Worm (Caenorhabditis elegans) whole organism, L4 larva: ENCODE data around the gene pges-2.
A peak's percentile ranks its signal among the peaks of the same experiment; 100 is the strongest.

Experiments used
- F10B5.3 ChIP-seq: sonication (generic microtip); optimal IDR thresholded peaks from 2 replicates; lab custom pipeline; 2016; ENCODE audit warnings: mild to moderate bottlenecking, missing genetic modification characterization, missing compliant biosample characterization
- F37D6.2 ChIP-seq: sonication (generic microtip); optimal IDR thresholded peaks from 2 replicates; lab custom pipeline; 2016; ENCODE audit warnings: mild to moderate bottlenecking, missing genetic modification characterization, missing compliant biosample characterization
- F44E2.7 ChIP-seq: fragments of 200-800 bp; sonication (Bioruptor generic); IDR thresholded peaks from 2 replicates; pipeline ENCODE4 v2.1.2; 2022; ENCODE audit warnings: missing genetic modification characterization, missing compliant biosample characterization
- T20F7.1 ChIP-seq: fragments of 200-800 bp; sonication (Bioruptor generic); optimal IDR thresholded peaks from 2 replicates; lab custom pipeline; 2018; ENCODE audit warnings: mild to moderate bottlenecking, missing genetic modification characterization, missing compliant biosample characterization
- T26A8.4 ChIP-seq: fragments of 200-800 bp; sonication (Bioruptor generic); IDR thresholded peaks from 2 replicates; pipeline ENCODE4 v1.3.6; 2022; ENCODE audit warnings: missing genetic modification characterization, missing compliant biosample characterization
- aha-1 ChIP-seq: fragments of 150-350 bp; peaks from one replicate; lab custom pipeline; 2014; ENCODE audit warnings: missing biosample characterization, missing genetic modification characterization
- arid-1 ChIP-seq: fragments of 200-800 bp; sonication (Bioruptor generic); conservative IDR thresholded peaks from 2 replicates; pipeline ENCODE4 v1.3.6; 2022; ENCODE audit warnings: missing genetic modification reagents, missing genetic modification characterization, missing compliant biosample characterization
- ceh-32 ChIP-seq: sonication (generic microtip); optimal IDR thresholded peaks from 2 replicates; lab custom pipeline; 2016; ENCODE audit warnings: mild to moderate bottlenecking, missing genetic modification characterization, missing compliant biosample characterization; ENCODE audit not compliant: poor library complexity
- ceh-62 ChIP-seq: sonication (generic microtip); optimal IDR thresholded peaks from 2 replicates; lab custom pipeline; 2017; ENCODE audit warnings: missing biosample characterization, missing genetic modification characterization
- ces-1 ChIP-seq: fragments of 150-350 bp; sonication (generic microtip); optimal IDR thresholded peaks from 4 replicates; lab custom pipeline; 2014; ENCODE audit warnings: missing biosample characterization, missing genetic modification reagents, missing genetic modification characterization
- cey-2 ChIP-seq: sonication (generic microtip); optimal IDR thresholded peaks from 3 replicates; lab custom pipeline; 2017; ENCODE audit warnings: missing genetic modification characterization, mild to moderate bottlenecking, missing compliant biosample characterization, antibody characterized with exemption, borderline replicate concordance; ENCODE audit not compliant: insufficient read depth
- ctbp-1 ChIP-seq: fragments of 200-800 bp; sonication (Bioruptor generic); IDR thresholded peaks from 2 replicates; pipeline ENCODE4 v1.3.6; 2022; ENCODE audit warnings: missing genetic modification reagents, missing genetic modification characterization, missing compliant biosample characterization
- daf-16 ChIP-seq, 3 experiments: sonication (generic microtip); optimal IDR thresholded peaks; 2 replicates each; lab custom pipeline; 2016 to 2017; ENCODE audit warnings: missing genetic modification characterization in 3 of 3, missing genetic modification reagents in 3 of 3, mild to moderate bottlenecking in 2 of 3, missing compliant biosample characterization in 2 of 3, missing biosample characterization in 1 of 3, moderate library complexity in 1 of 3
- dmd-6 ChIP-seq: fragments of 200-800 bp; sonication (Bioruptor generic); IDR thresholded peaks from 2 replicates; pipeline ENCODE4 v1.3.6; 2022; ENCODE audit warnings: missing genetic modification reagents, missing genetic modification characterization, missing compliant biosample characterization
- dmd-9 ChIP-seq: fragments of 200-800 bp; sonication (Bioruptor generic); IDR thresholded peaks from 2 replicates; pipeline ENCODE4 v1.3.6; 2022; ENCODE audit warnings: missing genetic modification reagents, missing genetic modification characterization, missing compliant biosample characterization
- dpl-1 ChIP-seq: fragments of 150-350 bp; optimal IDR thresholded peaks from 2 replicates; lab custom pipeline; 2014; ENCODE audit warnings: missing biosample characterization, missing genetic modification reagents, missing genetic modification characterization
- duxl-1 ChIP-seq: sonication (generic microtip); optimal IDR thresholded peaks from 2 replicates; lab custom pipeline; 2016; ENCODE audit warnings: mild to moderate bottlenecking, missing genetic modification characterization, moderate library complexity, missing compliant biosample characterization; ENCODE audit not compliant: poor library complexity
- dve-1 ChIP-seq: sonication (generic microtip); optimal IDR thresholded peaks from 2 replicates; lab custom pipeline; 2017; ENCODE audit warnings: antibody characterized with exemption, mild to moderate bottlenecking, missing genetic modification characterization, missing compliant biosample characterization; ENCODE audit not compliant: insufficient read depth
- fkh-10 ChIP-seq: fragments of 150-350 bp; optimal IDR thresholded peaks from 2 replicates; lab custom pipeline; 2014; ENCODE audit warnings: missing biosample characterization, missing genetic modification reagents, missing genetic modification characterization
- fos-1 ChIP-seq: fragments of 150-350 bp; optimal IDR thresholded peaks from 2 replicates; lab custom pipeline; 2014; ENCODE audit warnings: missing biosample characterization, missing genetic modification characterization
- hif-1 ChIP-seq, 2 experiments: sonication (generic microtip); optimal IDR thresholded peaks; 2 replicates each; lab custom pipeline; 2016 to 2017; ENCODE audit warnings: missing compliant biosample characterization in 2 of 2, missing genetic modification characterization in 2 of 2, missing genetic modification reagents in 2 of 2, missing genotype in 2 of 2, mild to moderate bottlenecking in 1 of 2
- hlh-11 ChIP-seq: fragments of 200-800 bp; sonication (Bioruptor generic); optimal IDR thresholded peaks from 2 replicates; lab custom pipeline; 2018; ENCODE audit warnings: mild to moderate bottlenecking, missing genetic modification characterization, missing compliant biosample characterization
- lin-1 ChIP-seq: fragments of 200-800 bp; sonication (Bioruptor generic); IDR thresholded peaks from 2 replicates; pipeline ENCODE4 v1.3.6; 2022; ENCODE audit warnings: missing genetic modification reagents, missing genetic modification characterization, missing compliant biosample characterization
- lin-38 ChIP-seq: fragments of 200-800 bp; sonication (Bioruptor generic); IDR thresholded peaks from 2 replicates; pipeline ENCODE4 v1.3.6; 2022; ENCODE audit warnings: missing genetic modification reagents, missing genetic modification characterization, missing compliant biosample characterization
- lir-3 ChIP-seq: sonication (generic microtip); optimal IDR thresholded peaks from 2 replicates; lab custom pipeline; 2016; ENCODE audit warnings: mild to moderate bottlenecking, missing genetic modification characterization, missing compliant biosample characterization
- lsy-2 ChIP-seq, 2 experiments: fragments of 150-350 bp in 1 of 2; sonication (generic microtip) in 1 of 2; optimal IDR thresholded peaks; 2 replicates each; lab custom pipeline; 2014 to 2017; ENCODE audit warnings: missing biosample characterization in 2 of 2, missing genetic modification characterization in 2 of 2
- madf-5 ChIP-seq, 2 experiments: fragments of 200-800 bp; sonication (Bioruptor generic); IDR thresholded peaks; 2 replicates each; pipeline ENCODE4 v1.3.6; 2022; ENCODE audit warnings: missing compliant biosample characterization in 2 of 2, missing genetic modification characterization in 2 of 2
- nhr-10 ChIP-seq: fragments of 150-350 bp; optimal IDR thresholded peaks from 2 replicates; lab custom pipeline; 2014; ENCODE audit warnings: missing biosample characterization, missing genetic modification characterization
- nhr-102 ChIP-seq: sonication (generic microtip); optimal IDR thresholded peaks from 2 replicates; lab custom pipeline; 2016; ENCODE audit warnings: mild to moderate bottlenecking, missing genetic modification characterization, moderate library complexity, missing compliant biosample characterization
- nhr-111 ChIP-seq: fragments of 200-800 bp; sonication (Bioruptor generic); optimal IDR thresholded peaks from 2 replicates; lab custom pipeline; 2018; ENCODE audit warnings: mild to moderate bottlenecking, missing genetic modification characterization, missing compliant biosample characterization
- nhr-28 ChIP-seq: fragments of 150-350 bp; optimal IDR thresholded peaks from 2 replicates; lab custom pipeline; 2014; ENCODE audit warnings: missing biosample characterization, missing genetic modification characterization
- nhr-76 ChIP-seq: fragments of 150-350 bp; optimal IDR thresholded peaks from 2 replicates; lab custom pipeline; 2014; ENCODE audit warnings: missing biosample characterization, missing genetic modification characterization
- nhr-77 ChIP-seq: fragments of 150-350 bp; optimal IDR thresholded peaks from 2 replicates; lab custom pipeline; 2014; ENCODE audit warnings: missing biosample characterization, missing genetic modification characterization
- pqm-1 ChIP-seq: sonication (generic microtip); optimal IDR thresholded peaks from 2 replicates; lab custom pipeline; 2017; ENCODE audit warnings: missing biosample characterization, missing genetic modification characterization
- saeg-2 ChIP-seq: fragments of 200-800 bp; sonication (Bioruptor generic); IDR thresholded peaks from 2 replicates; pipeline ENCODE4 v1.3.6; 2022; ENCODE audit warnings: missing genetic modification reagents, missing genetic modification characterization, missing compliant biosample characterization
- snpc-4 ChIP-seq: fragments of 150-350 bp; optimal IDR thresholded peaks from 2 replicates; lab custom pipeline; 2014; ENCODE audit warnings: missing biosample characterization, missing genetic modification characterization
- spr-1 ChIP-seq: sonication (generic microtip); optimal IDR thresholded peaks from 2 replicates; lab custom pipeline; 2016; ENCODE audit warnings: mild to moderate bottlenecking, missing genetic modification characterization, missing compliant biosample characterization
- spr-3 ChIP-seq: fragments of 200-800 bp; sonication (Bioruptor generic); optimal IDR thresholded peaks from 2 replicates; lab custom pipeline; 2018; ENCODE audit warnings: mild to moderate bottlenecking, missing genetic modification characterization, missing compliant biosample characterization
- unc-62 ChIP-seq, 3 experiments: fragments of 150-350 bp in 1 of 3; sonication (generic microtip); optimal IDR thresholded peaks in 2 of 3; peaks in 1 of 3; 1 replicate in 1 of 3; 2 replicates in 2 of 3; lab custom pipeline; 2014 to 2017; ENCODE audit warnings: missing biosample characterization in 3 of 3, missing genetic modification characterization in 3 of 3, missing genetic modification reagents in 3 of 3, missing genotype in 1 of 3
- vab-7 ChIP-seq: fragments of 200-800 bp; sonication (Bioruptor generic); IDR thresholded peaks from 2 replicates; pipeline ENCODE4 v1.3.6; 2022; ENCODE audit warnings: missing genetic modification reagents, missing genetic modification characterization, missing compliant biosample characterization
- zfp-2 ChIP-seq: sonication (generic microtip); optimal IDR thresholded peaks from 2 replicates; lab custom pipeline; 2016; ENCODE audit warnings: mild to moderate bottlenecking, missing genetic modification characterization, missing compliant biosample characterization
- zfp-3 ChIP-seq: fragments of 200-800 bp; sonication (Bioruptor generic); conservative IDR thresholded peaks from 2 replicates; pipeline ENCODE4 v1.3.6; 2022; ENCODE audit warnings: missing genetic modification reagents, missing genetic modification characterization, missing compliant biosample characterization
- zip-2 ChIP-seq: fragments of 150-350 bp; optimal IDR thresholded peaks from 2 replicates; lab custom pipeline; 2014; ENCODE audit warnings: missing biosample characterization, missing genetic modification characterization
- ztf-11 ChIP-seq: fragments of 150-350 bp; optimal IDR thresholded peaks from 2 replicates; lab custom pipeline; 2014; ENCODE audit warnings: missing biosample characterization, missing genetic modification characterization

Gene pges-2

DNA sequence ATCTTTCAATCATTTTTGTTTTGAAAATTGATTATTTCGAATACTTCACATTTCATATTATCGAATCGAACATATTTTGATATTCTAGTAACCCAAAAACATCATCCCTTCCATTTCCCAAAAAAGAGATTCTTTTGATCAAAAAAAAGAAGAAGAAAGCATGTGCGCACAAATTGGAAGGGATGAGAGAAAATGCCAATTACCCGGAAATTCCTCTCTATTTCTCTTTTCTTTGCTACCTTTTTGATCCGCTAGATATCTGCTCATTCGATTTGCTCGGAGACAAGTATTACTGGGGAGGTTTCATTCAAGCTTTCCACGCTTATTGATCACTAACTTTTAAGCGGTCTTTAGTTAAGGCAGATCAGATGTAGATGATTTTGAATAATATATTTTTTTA is 29.2 kb upstream of the pges-2 start:
- TF ChIP-seq lsy-2 (tag; optimal IDR thresholded peaks at IDR 0.05; lab: Kevin White, UChicago) (no peak), fkh-10 (GFP tag; lab: Kevin White, UChicago) (peak; percentile 10), saeg-2 (GFP tag; lab: Robert Waterston, UW) (no peak), ces-1 (GFP tag; lab: Kevin White, UChicago) (peak; percentile 38)

DNA sequence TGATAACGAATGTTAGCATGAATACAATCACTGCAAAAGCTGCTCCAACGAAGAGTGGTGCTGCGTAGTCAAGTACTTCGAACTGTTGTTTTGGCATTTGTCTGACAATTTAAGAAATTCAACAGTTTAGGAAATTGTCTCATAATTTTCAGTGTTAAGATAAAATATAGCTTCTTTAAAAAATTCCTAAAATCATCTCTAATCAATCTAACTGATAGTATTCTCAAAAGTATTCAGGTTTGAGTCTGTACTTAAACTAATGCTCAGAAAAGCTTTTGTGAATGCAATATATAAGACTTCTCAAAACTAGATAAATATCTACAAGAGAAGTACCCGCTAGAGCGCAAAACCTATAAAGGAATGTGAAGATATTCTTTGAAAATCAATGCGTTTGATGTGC is 27.3 kb upstream of the pges-2 start, which contains the start of gene R10H10.4:
Gene R10H10.4, minus strand, starts transcription at position 101 of the 400 bp plus-strand sequence.
- TF ChIP-seq zfp-3: no peak
- no peak for TF ChIP-seq hif-1 (tag; optimal IDR thresholded peaks at IDR 0.05; lab: Kevin White, UChicago)
- TF ChIP-seq dpl-1 (GFP tag; lab: Kevin White, UChicago): no peak
- TF ChIP-seq aha-1 (tag; lab: Kevin White, UChicago): no peak
- no peak for TF ChIP-seq lir-3 (tag; lab: Kevin White, UChicago)
- TF ChIP-seq nhr-76 (tag; lab: Kevin White, UChicago): no peak
- no peak for TF ChIP-seq dmd-6 (GFP tag; lab: Robert Waterston, UW)
- no peak for TF ChIP-seq spr-1
- no peak for TF ChIP-seq F10B5.3 (tag; lab: Kevin White, UChicago)
- TF ChIP-seq ctbp-1: no peak
- TF ChIP-seq nhr-10: no peak
- TF ChIP-seq arid-1 (GFP tag; lab: Robert Waterston, UW): no peak
- no peak for TF ChIP-seq daf-16 (GFP tag; optimal IDR thresholded peaks at IDR 0.05; lab: Kevin White, UChicago)
- no peak for TF ChIP-seq daf-16 (tag; optimal IDR thresholded peaks at IDR 0.05; lab: Kevin White, UChicago)
- TF ChIP-seq T20F7.1 (GFP tag; lab: Kevin White, UChicago): no peak
- no peak for TF ChIP-seq lin-1 (GFP tag; lab: Robert Waterston, UW)

DNA sequence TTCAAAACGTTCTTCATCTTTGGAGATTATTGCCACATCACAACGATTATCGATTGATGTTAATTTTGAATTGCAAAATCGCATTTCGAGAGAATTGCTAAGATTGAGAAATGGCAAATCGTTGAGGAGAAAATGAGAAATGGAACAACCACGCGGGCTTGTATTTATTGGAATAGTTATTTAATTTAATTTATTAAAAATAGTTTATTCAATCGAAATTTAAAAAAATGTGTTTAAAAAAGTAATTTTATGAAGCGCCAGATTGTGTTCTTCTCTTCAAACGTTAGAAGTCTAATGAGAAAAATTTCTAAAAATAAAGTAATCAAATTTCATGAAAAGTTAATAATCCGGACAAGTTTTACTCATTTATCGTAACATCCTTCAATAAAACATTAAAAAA is 24.2 kb upstream of the pges-2 start, which contains the start of gene spe-26:
Gene spe-26, minus strand, starts transcription at position 101 of the 400 bp plus-strand sequence.
- TF ChIP-seq unc-62 (GFP tag; optimal IDR thresholded peaks at IDR 0.05 in 1 of 2; lab: Kevin White, UChicago): peak in 1 of 2 experiments; percentile 24
- TF ChIP-seq unc-62 (tag; optimal IDR thresholded peaks at IDR 0.05; lab: Kevin White, UChicago): no peak
- TF ChIP-seq vab-7 (GFP tag; lab: Robert Waterston, UW): no peak
- TF ChIP-seq, all 104 proteins: peak for 1

DNA sequence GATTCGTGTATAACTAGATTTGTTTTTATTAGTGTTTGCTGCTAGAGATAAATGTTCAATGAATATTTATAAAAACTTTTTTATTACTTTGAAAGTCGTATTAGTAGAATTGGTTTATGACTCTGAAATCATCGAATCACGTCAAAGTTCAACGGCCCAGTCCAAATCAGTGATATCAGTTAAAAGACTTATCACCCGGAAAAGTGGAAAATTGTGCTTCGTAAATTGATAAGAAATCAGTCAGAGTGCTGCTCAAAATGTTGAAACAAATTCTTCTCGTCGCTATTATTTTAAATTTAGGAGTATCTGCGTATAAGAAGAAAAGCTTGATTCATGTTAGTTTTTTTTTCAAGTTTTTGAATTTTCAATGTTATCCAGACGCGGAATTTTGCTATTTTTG is 20.7 kb upstream of the pges-2 start, which contains the start of gene R10H10.3:
Gene R10H10.3, plus strand, starts transcription at position 243 of the 400 bp plus-strand sequence.
- TF ChIP-seq saeg-2 (GFP tag; lab: Robert Waterston, UW) (no peak), dmd-9 (GFP tag; lab: Robert Waterston, UW) (no peak), T26A8.4 (GFP tag; lab: Robert Waterston, UW) (no peak), F44E2.7 (GFP tag; lab: Robert Waterston, UW) (no peak), cey-2 (tag; lab: Kevin White, UChicago) (no peak), nhr-111 (no peak), ceh-32 (tag; lab: Kevin White, UChicago) (no peak), duxl-1 (no peak), lsy-2 (tag; optimal IDR thresholded peaks at IDR 0.05; lab: Kevin White, UChicago) (no peak), madf-5 (GFP tag; IDR thresholded peaks at IDR 0.05; lab: Robert Waterston, UW) (no peak), snpc-4 (tag; lab: Kevin White, UChicago) (no peak), T20F7.1 (GFP tag; lab: Kevin White, UChicago) (no peak), nhr-102 (tag; lab: Kevin White, UChicago) (no peak), spr-3 (GFP tag; lab: Kevin White, UChicago) (no peak), pqm-1 (tag; lab: Kevin White, UChicago) (peak; percentile 97), nhr-28 (peak; percentile 69), hlh-11 (tag; lab: Kevin White, UChicago) (peak; percentile 22), nhr-77 (tag; lab: Kevin White, UChicago) (peak; percentile 78), dmd-6 (GFP tag; lab: Robert Waterston, UW) (peak; percentile 60), dve-1 (peak; percentile 50), F37D6.2 (tag; lab: Kevin White, UChicago) (no peak), fos-1 (tag; lab: Kevin White, UChicago) (no peak), aha-1 (tag; lab: Kevin White, UChicago) (peak; percentile 12), zip-2 (tag; lab: Kevin White, UChicago) (no peak), ceh-62 (tag; lab: Kevin White, UChicago) (no peak), ztf-11 (tag; lab: Kevin White, UChicago) (no peak), zfp-2 (no peak), daf-16 (GFP tag; optimal IDR thresholded peaks at IDR 0.05; lab: Kevin White, UChicago) (no peak), daf-16 (tag; optimal IDR thresholded peaks at IDR 0.05; lab: Kevin White, UChicago) (peak; percentile 26), lin-38 (GFP tag; lab: Robert Waterston, UW) (no peak)
